Worm (Caenorhabditis elegans) whole organism, L1 larva: ENCODE results near the gene C24H12.6.

ENCODE experiments used
- C04F5.9 ChIP-seq: sonication (generic microtip); optimal IDR thresholded peaks from 2 replicates; lab custom pipeline; 2016; ENCODE audit warnings: missing genetic modification characterization, missing compliant biosample characterization
- alr-1 ChIP-seq: fragments of 200-800 bp; sonication (Bioruptor generic); optimal IDR thresholded peaks from 2 replicates; lab custom pipeline; 2018; ENCODE audit warnings: borderline replicate concordance, mild to moderate bottlenecking, missing genetic modification characterization, missing compliant biosample characterization
- elt-2 ChIP-seq: sonication (generic microtip); optimal IDR thresholded peaks from 2 replicates; lab custom pipeline; 2016; ENCODE audit warnings: missing genetic modification characterization, mild to moderate bottlenecking, inconsistent platforms, missing compliant biosample characterization, missing genetic modification reagents
- fos-1 ChIP-seq: fragments of 150-350 bp; optimal IDR thresholded peaks from 2 replicates; lab custom pipeline; 2014; ENCODE audit warnings: missing biosample characterization, missing genetic modification characterization
- lir-3 ChIP-seq: sonication (generic microtip); optimal IDR thresholded peaks from 2 replicates; lab custom pipeline; 2016; ENCODE audit warnings: mild to moderate bottlenecking, missing genetic modification characterization, moderate library complexity, missing compliant biosample characterization; ENCODE audit not compliant: poor library complexity
- lsy-2 ChIP-seq, 2 experiments: fragments of 150-350 bp; optimal IDR thresholded peaks; 2 replicates each; lab custom pipeline; 2014; ENCODE audit warnings: missing biosample characterization in 2 of 2, missing genetic modification characterization in 2 of 2
- unc-62 ChIP-seq: fragments of 150-350 bp; optimal IDR thresholded peaks from 2 replicates; lab custom pipeline; 2014; ENCODE audit warnings: missing biosample characterization, missing genetic modification reagents, missing genetic modification characterization
- zag-1 ChIP-seq: fragments of 150-350 bp; optimal IDR thresholded peaks from 2 replicates; lab custom pipeline; 2014; ENCODE audit warnings: missing biosample characterization, missing genetic modification characterization

- TF ChIP-seq fos-1 (tag; lab: Kevin White, UChicago) (no peak), zag-1 (tag; lab: Kevin White, UChicago) (no peak), unc-62 (GFP tag; lab: Kevin White, UChicago) (no peak), alr-1 (tag; lab: Kevin White, UChicago) (no peak), lir-3 (tag; lab: Kevin White, UChicago) (no peak), C04F5.9 (tag; lab: Kevin White, UChicago) (no peak), elt-2 (tag; lab: Kevin White, UChicago) (no peak), lsy-2 (tag; optimal IDR thresholded peaks at IDR 0.05; lab: Kevin White, UChicago) (no peak)
These were observed 18.6 kb upstream of the C24H12.6 start for ce11 chrII:437279-437678.
